Worm (Caenorhabditis elegans) whole organism, midembryonic: Measurements from ENCODE around the gene T10H4.13.

Source experiments
- T22C8.4 ChIP-seq: fragments of 200-800 bp; sonication (Bioruptor generic); IDR thresholded peaks from 2 replicates; pipeline ENCODE4 v1.3.6; 2022; ENCODE audit warnings: missing genetic modification characterization, missing compliant biosample characterization
- cog-1 ChIP-seq: sonication (generic microtip); optimal IDR thresholded peaks from 2 replicates; lab custom pipeline; 2016; ENCODE audit warnings: missing genetic modification characterization, missing compliant biosample characterization
- flt-1 ChIP-seq: fragments of 200-800 bp; sonication (Bioruptor generic); IDR thresholded peaks from 2 replicates; pipeline ENCODE4 v1.3.6; 2022; ENCODE audit warnings: missing genetic modification characterization, missing compliant biosample characterization
- klf-2 ChIP-seq: fragments of 200-800 bp; sonication (Bioruptor generic); conservative IDR thresholded peaks from 2 replicates; pipeline ENCODE4 v1.3.6; 2022; ENCODE audit warnings: missing genetic modification reagents, missing genetic modification characterization, missing compliant biosample characterization
- med-1 ChIP-seq: sonication (generic microtip); optimal IDR thresholded peaks from 2 replicates; lab custom pipeline; 2017; ENCODE audit warnings: missing genetic modification characterization, mild to moderate bottlenecking, missing compliant biosample characterization, antibody characterized with exemption, missing genetic modification reagents; ENCODE audit not compliant: insufficient read depth
- ref-1 ChIP-seq: fragments of 200-800 bp; sonication (Bioruptor generic); conservative IDR thresholded peaks from 2 replicates; pipeline ENCODE4 v1.3.6; 2022; ENCODE audit warnings: missing genetic modification reagents, missing genetic modification characterization, missing compliant biosample characterization
- tab-1 ChIP-seq: fragments of 200-800 bp; sonication (Bioruptor generic); IDR thresholded peaks from 2 replicates; pipeline ENCODE4 v1.3.6; 2022; ENCODE audit warnings: missing genetic modification characterization, missing compliant biosample characterization
- ztf-23 ChIP-seq: fragments of 200-800 bp; sonication (Bioruptor generic); IDR thresholded peaks from 2 replicates; pipeline ENCODE4 v1.3.6; 2022; ENCODE audit warnings: missing genetic modification reagents, missing genetic modification characterization, missing compliant biosample characterization
- ztf-29 ChIP-seq: fragments of 200-800 bp; sonication (Bioruptor generic); IDR thresholded peaks from 2 replicates; pipeline ENCODE4 v1.3.6; 2022; ENCODE audit warnings: missing genetic modification reagents, missing genetic modification characterization, missing compliant biosample characterization

T10H4.13 gene

DNA sequence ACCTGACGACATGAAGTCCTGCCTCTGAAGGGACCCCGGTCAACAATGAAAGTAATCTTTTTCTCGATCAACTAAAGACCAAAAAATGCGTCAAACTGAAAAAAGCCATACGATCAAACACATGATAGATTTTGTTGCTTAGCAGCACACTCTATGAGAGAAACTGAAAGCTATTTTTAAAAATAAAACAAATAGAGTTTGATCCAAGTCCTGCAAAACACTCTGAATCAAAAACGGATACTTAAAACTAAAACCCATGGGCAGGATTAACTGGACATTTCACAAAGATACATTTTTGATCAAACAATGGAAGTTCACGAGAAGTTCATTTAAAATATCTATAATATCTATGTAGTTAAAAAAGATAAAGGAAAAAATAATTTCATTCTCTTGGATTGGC is at the start of gene T10H4.13:
T10H4.13 (minus strand) TSS at position 101 of the 400 bp plus-strand sequence.
- TF ChIP-seq ztf-23 (no peak), med-1 (GFP tag; lab: Kevin White, UChicago) (no peak), cog-1 (tag; lab: Kevin White, UChicago) (no peak), T22C8.4 (GFP tag; lab: Robert Waterston, UW) (no peak), ztf-29 (GFP tag; lab: Robert Waterston, UW) (no peak), ref-1 (no peak), flt-1 (GFP tag; lab: Robert Waterston, UW) (no peak), tab-1 (GFP tag; lab: Robert Waterston, UW) (no peak), klf-2 (GFP tag; lab: Robert Waterston, UW) (no peak)

DNA sequence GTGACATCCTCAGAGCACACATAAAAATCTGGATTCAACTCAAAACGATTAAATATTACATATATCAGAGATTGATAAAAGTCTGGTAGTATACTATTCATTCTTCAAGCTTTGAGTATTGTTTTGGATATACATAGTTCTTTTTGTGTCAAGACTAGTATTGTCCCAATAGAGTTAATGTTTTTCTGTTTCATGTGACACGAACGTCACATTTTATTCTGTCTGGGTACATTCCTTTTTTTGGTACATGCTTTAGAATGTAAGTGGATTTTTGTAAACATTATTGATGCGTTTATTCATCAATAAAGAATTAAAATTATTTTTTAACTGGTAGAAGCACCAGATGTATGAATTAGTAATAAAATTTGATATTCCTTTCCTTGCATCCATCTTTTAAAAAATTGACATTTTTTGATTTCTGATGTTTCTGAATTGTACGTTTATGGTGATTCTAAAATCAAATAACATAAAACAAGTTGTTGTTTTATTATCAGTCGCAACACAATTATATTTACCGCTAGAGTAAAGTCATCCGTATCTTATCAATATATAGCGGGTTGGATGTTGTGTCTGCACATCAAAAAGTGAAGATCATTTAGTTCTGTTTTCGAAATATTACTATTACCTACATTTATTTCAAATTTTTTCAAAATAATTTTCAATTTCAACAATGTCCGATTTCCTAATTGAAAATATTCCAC is 48.7 kb upstream of the T10H4.13 start, which contains the start of the genes srt-22 and nhr-246:
srt-22 (minus strand) TSS at position 101 of the 701 bp plus-strand sequence.
nhr-246 (plus strand) TSS at position 651 of the 701 bp plus-strand sequence.
- no peak for TF ChIP-seq med-1 (GFP tag; lab: Kevin White, UChicago)
- no peak for TF ChIP-seq ztf-23
- TF ChIP-seq T22C8.4 (GFP tag; lab: Robert Waterston, UW), result no peak
- no peak for TF ChIP-seq tab-1 (GFP tag; lab: Robert Waterston, UW)
- TF ChIP-seq klf-2 (GFP tag; lab: Robert Waterston, UW), result no peak
- no peak for TF ChIP-seq ref-1
- no peak for TF ChIP-seq ztf-29 (GFP tag; lab: Robert Waterston, UW)
- TF ChIP-seq cog-1 (tag; lab: Kevin White, UChicago), result no peak
- TF ChIP-seq flt-1 (GFP tag; lab: Robert Waterston, UW), result no peak

- TF ChIP-seq med-1 (GFP tag; lab: Kevin White, UChicago) (no peak), tab-1 (GFP tag; lab: Robert Waterston, UW) (no peak), cog-1 (tag; lab: Kevin White, UChicago) (no peak), T22C8.4 (GFP tag; lab: Robert Waterston, UW) (no peak), ztf-29 (GFP tag; lab: Robert Waterston, UW) (no peak), klf-2 (GFP tag; lab: Robert Waterston, UW) (no peak), flt-1 (GFP tag; lab: Robert Waterston, UW) (no peak), ztf-23 (no peak)
Measured at ce11 chrV:15313529-15313928, 46.2 kb upstream of the T10H4.13 start.

DNA sequence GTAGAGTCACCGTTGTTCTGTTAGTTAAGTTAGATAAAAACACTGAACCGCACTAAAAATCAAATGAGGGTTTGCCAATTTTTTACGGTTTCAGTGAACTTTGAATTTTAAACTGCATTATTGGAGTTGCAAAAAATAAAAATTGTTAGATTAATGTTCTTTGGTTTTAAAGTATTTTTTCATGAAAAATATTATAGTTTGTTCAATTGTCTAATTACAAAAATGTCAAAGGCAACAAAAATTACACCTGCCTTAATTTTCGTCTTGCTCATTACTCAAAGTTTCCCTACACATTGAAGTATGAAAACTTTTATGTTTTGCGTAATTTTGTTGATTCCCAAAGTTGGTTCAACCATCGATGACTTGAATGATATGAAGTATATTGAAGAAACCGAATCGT is 43.5 kb upstream of the T10H4.13 start, which contains the start of gene irld-62:
irld-62 (plus strand) TSS at position 301 of the 400 bp plus-strand sequence.
- TF ChIP-seq flt-1 (GFP tag; lab: Robert Waterston, UW) (no peak), cog-1 (tag; lab: Kevin White, UChicago) (no peak), med-1 (GFP tag; lab: Kevin White, UChicago) (no peak), T22C8.4 (GFP tag; lab: Robert Waterston, UW) (no peak), tab-1 (GFP tag; lab: Robert Waterston, UW) (no peak), ztf-29 (GFP tag; lab: Robert Waterston, UW) (no peak), ref-1 (no peak), klf-2 (GFP tag; lab: Robert Waterston, UW) (no peak), ztf-23 (no peak)

ce11 chrV:15309011-15309410 is 41.7 kb upstream of the T10H4.13 start, which contains the start of gene srz-10:
TSS of gene srz-10 (minus strand) at chrV:15309098.
- TF ChIP-seq flt-1 (GFP tag; lab: Robert Waterston, UW) (no peak), ref-1 (no peak), ztf-29 (GFP tag; lab: Robert Waterston, UW) (no peak)

DNA sequence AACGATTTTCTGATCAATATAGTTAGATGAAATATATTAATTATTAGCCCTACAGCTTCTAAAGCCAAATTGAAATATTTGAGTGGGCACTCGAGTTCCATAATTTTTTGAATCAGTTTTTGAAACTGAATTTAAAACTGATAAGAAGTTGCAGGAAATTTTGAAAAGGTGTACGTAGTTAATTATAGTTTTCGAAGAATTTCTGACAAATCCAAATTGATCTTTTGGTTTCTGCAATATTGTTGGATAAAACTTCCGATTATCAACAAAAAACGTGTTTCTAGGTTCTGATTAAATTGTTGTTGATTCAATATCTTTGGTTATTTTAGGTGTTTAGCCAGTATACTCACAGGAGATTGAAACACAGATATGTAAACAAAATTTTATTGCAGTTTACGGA is 39.4 kb upstream of the T10H4.13 start, which contains the start of gene T26H8.4:
T26H8.4 (minus strand) TSS at position 101 of the 400 bp plus-strand sequence.
- no peak for TF ChIP-seq cog-1 (tag; lab: Kevin White, UChicago)
- TF ChIP-seq klf-2 (GFP tag; lab: Robert Waterston, UW), result no peak
- TF ChIP-seq T22C8.4 (GFP tag; lab: Robert Waterston, UW), result no peak
- no peak for TF ChIP-seq ref-1
- no peak for TF ChIP-seq flt-1 (GFP tag; lab: Robert Waterston, UW)
- no peak for TF ChIP-seq med-1 (GFP tag; lab: Kevin White, UChicago)
- no peak for TF ChIP-seq ztf-23
- TF ChIP-seq ztf-29 (GFP tag; lab: Robert Waterston, UW), result no peak
- no peak for TF ChIP-seq tab-1 (GFP tag; lab: Robert Waterston, UW)

DNA sequence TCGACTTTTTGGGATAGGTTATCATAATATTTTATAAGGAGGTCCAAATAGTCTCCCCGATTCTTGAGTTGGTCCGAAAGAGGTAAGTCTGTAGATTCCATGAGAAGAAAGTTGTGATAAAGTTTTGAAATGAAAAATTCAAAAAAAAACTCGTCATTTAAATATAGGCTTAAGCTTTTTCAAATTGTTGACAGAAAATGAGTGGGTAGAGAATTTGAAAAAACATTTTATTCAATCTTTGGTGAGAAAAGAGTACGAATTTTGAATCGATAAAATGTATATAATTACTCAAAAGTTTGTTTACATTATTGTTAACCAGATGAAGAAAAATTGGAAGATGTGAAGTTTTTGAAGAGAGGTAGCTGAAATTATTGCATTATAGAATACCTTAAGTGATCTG is 38.2 kb upstream of the T10H4.13 start, which contains the start of gene T26H8.5:
T26H8.5 (minus strand) TSS at position 101 of the 400 bp plus-strand sequence.
- TF ChIP-seq ref-1 (no peak), T22C8.4 (GFP tag; lab: Robert Waterston, UW) (no peak), klf-2 (GFP tag; lab: Robert Waterston, UW) (no peak), flt-1 (GFP tag; lab: Robert Waterston, UW) (no peak), tab-1 (GFP tag; lab: Robert Waterston, UW) (no peak), ztf-23 (no peak), med-1 (GFP tag; lab: Kevin White, UChicago) (no peak), ztf-29 (GFP tag; lab: Robert Waterston, UW) (no peak), cog-1 (tag; lab: Kevin White, UChicago) (no peak)

DNA sequence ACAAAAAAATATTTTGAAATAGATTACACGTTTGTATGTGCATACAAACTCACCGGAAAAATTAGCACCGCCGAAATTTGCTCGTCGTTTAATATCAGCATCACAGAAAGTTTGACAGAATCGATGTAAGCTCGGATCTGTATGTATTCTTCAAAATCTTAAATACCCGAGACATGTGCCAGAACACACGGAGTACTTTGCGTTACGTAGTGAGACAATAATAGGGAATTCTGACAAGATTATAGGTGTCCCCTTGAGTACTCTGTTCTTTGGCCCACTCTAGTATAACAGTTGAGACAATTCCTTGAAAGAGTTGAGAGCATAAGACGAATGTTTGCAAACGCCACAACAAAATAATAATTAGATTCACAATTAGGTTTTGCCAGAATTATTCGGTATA is 36.3 kb upstream of the T10H4.13 start, which contains the start of gene srx-48:
srx-48 (minus strand) TSS at position 101 of the 400 bp plus-strand sequence.
- TF ChIP-seq ref-1 (no peak), T22C8.4 (GFP tag; lab: Robert Waterston, UW) (no peak), cog-1 (tag; lab: Kevin White, UChicago) (no peak), ztf-29 (GFP tag; lab: Robert Waterston, UW) (no peak), flt-1 (GFP tag; lab: Robert Waterston, UW) (no peak)

DNA sequence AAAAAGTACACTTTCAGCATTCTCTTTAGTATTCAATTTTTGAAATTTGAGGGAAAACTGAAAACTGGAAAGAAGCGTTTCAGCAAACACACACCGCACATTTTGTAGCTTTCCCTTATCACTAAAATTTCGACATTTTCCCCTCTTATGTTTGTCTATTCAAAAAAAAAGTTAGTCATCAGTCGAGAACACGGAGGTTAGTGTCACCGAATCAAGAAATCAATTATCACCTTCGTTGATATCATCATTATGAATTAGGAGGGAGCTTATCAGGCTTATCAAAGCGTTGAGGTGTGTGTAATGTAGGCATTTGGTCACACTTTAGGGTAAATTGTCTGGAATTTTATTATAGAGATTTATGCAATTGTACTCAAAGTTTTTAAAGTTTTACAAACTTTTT is 31.3 kb upstream of the T10H4.13 start, which contains the start of gene cpr-3:
cpr-3 (minus strand) TSS at position 104 of the 400 bp plus-strand sequence.
- TF ChIP-seq klf-2 (GFP tag; lab: Robert Waterston, UW) (no peak), T22C8.4 (GFP tag; lab: Robert Waterston, UW) (no peak), cog-1 (tag; lab: Kevin White, UChicago) (no peak), med-1 (GFP tag; lab: Kevin White, UChicago) (no peak), flt-1 (GFP tag; lab: Robert Waterston, UW) (no peak), ztf-23 (no peak), tab-1 (GFP tag; lab: Robert Waterston, UW) (no peak), ztf-29 (GFP tag; lab: Robert Waterston, UW) (no peak), ref-1 (no peak)
